Worm (Caenorhabditis elegans): ENCODE measurements around the gene ceh-34.

The ceh-34 gene

ce11 chrV:5311635-5312034 lies 7.7 kb downstream of the ceh-34 start, which contains the start of gene C10G8.4:
Gene C10G8.4, plus strand, starts transcription at chrV:5311935.
- TF ChIP-seq snpc-4 (tag; optimal IDR thresholded peaks at IDR 0.05), result no peak
- TF ChIP-seq unc-62 (GFP tag; optimal IDR thresholded peaks at IDR 0.05), result no peak
- TF ChIP-seq pha-4 (tag; optimal IDR thresholded peaks at IDR 0.05), result no peak
- TF ChIP-seq ham-2 (GFP tag; optimal IDR thresholded peaks at IDR 0.05), result no peak
- no peak for TF ChIP-seq drap-1 (GFP tag; optimal IDR thresholded peaks at IDR 0.05)
- no peak for TF ChIP-seq ceh-43 (GFP tag; optimal IDR thresholded peaks at IDR 0.05)
- TF ChIP-seq ces-1 (GFP tag; optimal IDR thresholded peaks at IDR 0.05), result no peak
- no peak for TF ChIP-seq nhr-237 (tag; optimal IDR thresholded peaks at IDR 0.05)
- no peak for TF ChIP-seq flh-1 (GFP tag; optimal IDR thresholded peaks at IDR 0.05)
- TF ChIP-seq lin-13 (tag; optimal IDR thresholded peaks at IDR 0.05), result no peak
- TF ChIP-seq zip-8 (tag; optimal IDR thresholded peaks at IDR 0.05), result no peak
- TF ChIP-seq elt-1 (tag; optimal IDR thresholded peaks at IDR 0.05; ENCODE audit: borderline replicate concordance, insufficient read depth), result no peak
- TF ChIP-seq mab-5 (tag; optimal IDR thresholded peaks at IDR 0.05), result no peak
- no peak for TF ChIP-seq tbx-8 (GFP tag; optimal IDR thresholded peaks at IDR 0.05)

ce11 chrV:5304366-5304765 lies 15.0 kb downstream of the ceh-34 start:
- TF ChIP-seq pha-4 (tag; optimal IDR thresholded peaks at IDR 0.05) (no peak), lsy-2 (tag; optimal IDR thresholded peaks at IDR 0.05) (no peak), lin-13 (tag; optimal IDR thresholded peaks at IDR 0.05) (no peak), flh-1 (GFP tag; optimal IDR thresholded peaks at IDR 0.05) (no peak), unc-39 (tag; optimal IDR thresholded peaks at IDR 0.05) (no peak), elt-3 (tag; optimal IDR thresholded peaks at IDR 0.05) (no peak), ham-2 (GFP tag; optimal IDR thresholded peaks at IDR 0.05) (no peak), ces-1 (GFP tag; optimal IDR thresholded peaks at IDR 0.05) (no peak), lin-32 (GFP tag; optimal IDR thresholded peaks at IDR 0.05) (no peak), drap-1 (GFP tag; optimal IDR thresholded peaks at IDR 0.05) (no peak), hlh-1 (tag; optimal IDR thresholded peaks at IDR 0.05) (no peak), mls-2 (tag; optimal IDR thresholded peaks at IDR 0.05) (no peak), unc-120 (tag; optimal IDR thresholded peaks at IDR 0.05; ENCODE audit: poor library complexity, severe bottlenecking) (no peak), snpc-4 (tag; optimal IDR thresholded peaks at IDR 0.05) (no peak), nhr-12 (tag; optimal IDR thresholded peaks at IDR 0.05) (no peak), tbx-8 (GFP tag; optimal IDR thresholded peaks at IDR 0.05) (no peak)

- TF ChIP-seq lsy-2 (tag; optimal IDR thresholded peaks at IDR 0.05), result no peak
- no peak for TF ChIP-seq ces-1 (GFP tag; optimal IDR thresholded peaks at IDR 0.05)
- TF ChIP-seq unc-39 (tag; optimal IDR thresholded peaks at IDR 0.05), result no peak
- TF ChIP-seq pha-4 (tag; optimal IDR thresholded peaks at IDR 0.05), result no peak
- no peak for TF ChIP-seq unc-62 (GFP tag; optimal IDR thresholded peaks at IDR 0.05)
Measured at ce11 chrV:5303389-5303788, 16.0 kb downstream of the ceh-34 start, which contains the start of gene ncx-2. Gene ncx-2, plus strand, starts transcription at chrV:5303689.

- TF ChIP-seq M03D4.4 (tag; optimal IDR thresholded peaks at IDR 0.05) (no peak), ztf-11 (tag; optimal IDR thresholded peaks at IDR 0.05) (no peak), unc-120 (tag; optimal IDR thresholded peaks at IDR 0.05; ENCODE audit: poor library complexity, severe bottlenecking) (no peak), nhr-28 (tag; optimal IDR thresholded peaks at IDR 0.05) (no peak), elt-3 (tag; optimal IDR thresholded peaks at IDR 0.05) (no peak), hlh-1 (tag; optimal IDR thresholded peaks at IDR 0.05) (no peak), ceh-43 (GFP tag; optimal IDR thresholded peaks at IDR 0.05) (no peak), lin-13 (tag; optimal IDR thresholded peaks at IDR 0.05) (no peak), blmp-1 (tag; optimal IDR thresholded peaks at IDR 0.05) (no peak), mls-2 (tag; optimal IDR thresholded peaks at IDR 0.05) (no peak), ham-2 (GFP tag; optimal IDR thresholded peaks at IDR 0.05) (no peak), flh-1 (GFP tag; optimal IDR thresholded peaks at IDR 0.05) (no peak), snpc-4 (tag; optimal IDR thresholded peaks at IDR 0.05) (no peak), mab-5 (tag; optimal IDR thresholded peaks at IDR 0.05) (no peak)
Measured at ce11 chrV:5301226-5301625, 18.2 kb downstream of the ceh-34 start.

ce11 chrV:5297740-5298139 lies 21.6 kb downstream of the ceh-34 start:
- no peak for TF ChIP-seq ceh-83 (GFP tag; optimal IDR thresholded peaks at IDR 0.05)
- TF ChIP-seq tbx-8 (GFP tag; optimal IDR thresholded peaks at IDR 0.05), result no peak
- no peak for TF ChIP-seq M03D4.4 (tag; optimal IDR thresholded peaks at IDR 0.05)
- TF ChIP-seq mls-2 (tag; optimal IDR thresholded peaks at IDR 0.05), result no peak
- TF ChIP-seq lsy-2 (tag; optimal IDR thresholded peaks at IDR 0.05), result no peak
- no peak for TF ChIP-seq elt-1 (tag; optimal IDR thresholded peaks at IDR 0.05; ENCODE audit: borderline replicate concordance, insufficient read depth)
- TF ChIP-seq nhr-12 (tag; optimal IDR thresholded peaks at IDR 0.05), result no peak
- no peak for TF ChIP-seq elt-3 (tag; optimal IDR thresholded peaks at IDR 0.05)
- no peak for TF ChIP-seq mab-5 (tag; optimal IDR thresholded peaks at IDR 0.05)
- no peak for TF ChIP-seq hlh-1 (tag; optimal IDR thresholded peaks at IDR 0.05)
- TF ChIP-seq mep-1 (tag; optimal IDR thresholded peaks at IDR 0.05), result no peak

ce11 chrV:5295940-5296339 lies 23.4 kb downstream of the ceh-34 start:
- no peak for TF ChIP-seq drap-1 (GFP tag; optimal IDR thresholded peaks at IDR 0.05)
- TF ChIP-seq nhr-2 (tag; optimal IDR thresholded peaks at IDR 0.05), result no peak
- peak; percentile 84 for TF ChIP-seq hlh-1 (tag; optimal IDR thresholded peaks at IDR 0.05)
- no peak for TF ChIP-seq mab-5 (tag; optimal IDR thresholded peaks at IDR 0.05)
- TF ChIP-seq unc-120 (tag; optimal IDR thresholded peaks at IDR 0.05; ENCODE audit: poor library complexity, severe bottlenecking), result peak; percentile 61
- peak; percentile 80 for TF ChIP-seq unc-62 (GFP tag; optimal IDR thresholded peaks at IDR 0.05)
- no peak for TF ChIP-seq blmp-1 (tag; optimal IDR thresholded peaks at IDR 0.05)

Data from whole organism, mixed stage, embryonic.